Worm (Caenorhabditis elegans) whole organism, young adult: ENCODE measurements around the gene acdh-10.

Experiments used
- B0019.2 ChIP-seq: fragments of 200-800 bp; sonication (Bioruptor generic); conservative IDR thresholded peaks from 2 replicates; pipeline ENCODE4 v1.3.6; 2022; ENCODE audit warnings: missing genetic modification reagents, missing genetic modification characterization, missing compliant biosample characterization
- B0035.1 ChIP-seq: sonication (generic microtip); optimal IDR thresholded peaks from 2 replicates; lab custom pipeline; 2016; ENCODE audit warnings: missing genetic modification characterization, mild to moderate bottlenecking, missing compliant biosample characterization, missing genotype, missing genetic modification reagents
- F10E7.11 ChIP-seq: sonication (generic microtip); optimal IDR thresholded peaks from 2 replicates; lab custom pipeline; 2017; ENCODE audit warnings: mild to moderate bottlenecking, missing genetic modification characterization, moderate library complexity, missing compliant biosample characterization
- F23B12.7 ChIP-seq: sonication (generic microtip); optimal IDR thresholded peaks from 2 replicates; lab custom pipeline; 2017; ENCODE audit warnings: missing genetic modification characterization, mild to moderate bottlenecking, missing compliant biosample characterization, antibody characterized with exemption, moderate library complexity; ENCODE audit not compliant: insufficient read depth
- F39B2.1 ChIP-seq: fragments of 200-800 bp; sonication (Bioruptor generic); IDR thresholded peaks from 2 replicates; pipeline ENCODE4 v1.3.6; 2022; ENCODE audit warnings: missing genetic modification reagents, missing genetic modification characterization, missing compliant biosample characterization
- F49E8.2 ChIP-seq: sonication (generic microtip); optimal IDR thresholded peaks from 3 replicates; lab custom pipeline; 2017; ENCODE audit warnings: missing genetic modification characterization, mild to moderate bottlenecking, missing compliant biosample characterization, antibody characterized with exemption, moderate library complexity; ENCODE audit not compliant: insufficient read depth
- F57C9.4 ChIP-seq: sonication (generic microtip); optimal IDR thresholded peaks from 2 replicates; lab custom pipeline; 2017; ENCODE audit warnings: mild to moderate bottlenecking, missing genetic modification characterization, missing compliant biosample characterization
- Y67H2A.10 ChIP-seq: fragments of 200-800 bp; sonication (Bioruptor generic); conservative IDR thresholded peaks from 2 replicates; pipeline ENCODE4 v1.3.6; 2022; ENCODE audit warnings: missing genetic modification reagents, missing genetic modification characterization, missing compliant biosample characterization
- Y95B8A.8 ChIP-seq: fragments of 200-800 bp; sonication (Bioruptor generic); IDR thresholded peaks from 2 replicates; pipeline ENCODE4 v1.3.6; 2022; ENCODE audit warnings: missing genetic modification reagents, missing genetic modification characterization, missing compliant biosample characterization
- ZK185.1 ChIP-seq: sonication (generic microtip); optimal IDR thresholded peaks from 2 replicates; lab custom pipeline; 2016; ENCODE audit warnings: mild to moderate bottlenecking, missing genetic modification characterization, missing compliant biosample characterization; ENCODE audit not compliant: poor library complexity, severe bottlenecking
- akir-1 ChIP-seq: fragments of 200-800 bp; sonication (Bioruptor generic); optimal IDR thresholded peaks from 2 replicates; lab custom pipeline; 2018; ENCODE audit warnings: mild to moderate bottlenecking, missing genetic modification characterization, moderate library complexity, missing compliant biosample characterization
- bed-1 ChIP-seq: fragments of 200-800 bp; sonication (Bioruptor generic); IDR thresholded peaks from 2 replicates; pipeline ENCODE4 v1.3.6; 2022; ENCODE audit warnings: missing genetic modification reagents, missing genetic modification characterization, missing compliant biosample characterization
- cebp-2 ChIP-seq: fragments of 200-800 bp; sonication (Bioruptor generic); IDR thresholded peaks from 2 replicates; pipeline ENCODE4 v1.3.6; 2022; ENCODE audit warnings: missing genetic modification characterization, missing compliant biosample characterization
- ceh-27 ChIP-seq: fragments of 200-800 bp; sonication (Bioruptor generic); optimal IDR thresholded peaks from 2 replicates; lab custom pipeline; 2018; ENCODE audit warnings: mild to moderate bottlenecking, missing genetic modification characterization, moderate library complexity, missing compliant biosample characterization
- ceh-91 ChIP-seq: fragments of 200-800 bp; sonication (Bioruptor generic); IDR thresholded peaks from 2 replicates; pipeline ENCODE4 v1.3.6; 2022; ENCODE audit warnings: missing genetic modification reagents, missing genetic modification characterization, missing compliant biosample characterization
- dpff-1 ChIP-seq: sonication (generic microtip); optimal IDR thresholded peaks from 2 replicates; lab custom pipeline; 2017; ENCODE audit warnings: mild to moderate bottlenecking, missing genetic modification characterization, missing compliant biosample characterization
- dpl-1 ChIP-seq: fragments of 150-350 bp; optimal IDR thresholded peaks from 2 replicates; lab custom pipeline; 2014; ENCODE audit warnings: missing biosample characterization, missing genetic modification reagents, missing genetic modification characterization
- egl-18 ChIP-seq: fragments of 200-800 bp; sonication (Bioruptor generic); IDR thresholded peaks from 2 replicates; pipeline ENCODE4 v1.3.6; 2022; ENCODE audit warnings: missing genetic modification reagents, missing genetic modification characterization, missing compliant biosample characterization
- egl-44 ChIP-seq: fragments of 200-800 bp; sonication (Bioruptor generic); IDR thresholded peaks from 2 replicates; pipeline ENCODE4 v1.3.6; 2022; ENCODE audit warnings: missing genetic modification reagents, missing genetic modification characterization, missing compliant biosample characterization
- gei-17 ChIP-seq: fragments of 200-800 bp; sonication (Bioruptor generic); optimal IDR thresholded peaks from 2 replicates; lab custom pipeline; 2018; ENCODE audit warnings: mild to moderate bottlenecking, missing genetic modification characterization, missing compliant biosample characterization
- hlh-26 ChIP-seq: fragments of 200-800 bp; sonication (Bioruptor generic); conservative IDR thresholded peaks from 2 replicates; pipeline ENCODE4 v1.3.6; 2022; ENCODE audit warnings: missing genetic modification reagents, missing genetic modification characterization, missing compliant biosample characterization
- hmg-1.2 ChIP-seq: fragments of 200-800 bp; sonication (Bioruptor generic); IDR thresholded peaks from 2 replicates; pipeline ENCODE4 v1.3.6; 2022; ENCODE audit warnings: missing genetic modification reagents, missing genetic modification characterization, missing compliant biosample characterization
- hrde-1 ChIP-seq: sonication (generic microtip); optimal IDR thresholded peaks from 2 replicates; lab custom pipeline; 2016; ENCODE audit warnings: missing genetic modification characterization, mild to moderate bottlenecking, missing compliant biosample characterization, moderate library complexity, missing genotype, missing genetic modification reagents, borderline replicate concordance
- let-526 ChIP-seq: fragments of 200-800 bp; sonication (Bioruptor generic); IDR thresholded peaks from 2 replicates; pipeline ENCODE4 v1.3.6; 2022; ENCODE audit warnings: missing genetic modification reagents, missing genetic modification characterization, missing compliant biosample characterization
- lin-40 ChIP-seq: sonication (generic microtip); optimal IDR thresholded peaks from 2 replicates; lab custom pipeline; 2016; ENCODE audit warnings: missing genetic modification characterization, mild to moderate bottlenecking, missing compliant biosample characterization, missing genotype, missing genetic modification reagents
- lir-1 ChIP-seq: fragments of 200-800 bp; sonication (Bioruptor generic); conservative IDR thresholded peaks from 2 replicates; pipeline ENCODE4 v1.3.6; 2022; ENCODE audit warnings: missing genetic modification reagents, missing genetic modification characterization, missing compliant biosample characterization
- madf-10 ChIP-seq: sonication (generic microtip); optimal IDR thresholded peaks from 2 replicates; lab custom pipeline; 2016; ENCODE audit warnings: mild to moderate bottlenecking, missing genetic modification characterization, missing compliant biosample characterization
- madf-6 ChIP-seq: fragments of 200-800 bp; sonication (Bioruptor generic); IDR thresholded peaks from 2 replicates; pipeline ENCODE4 v1.3.6; 2022; ENCODE audit warnings: missing genetic modification reagents, missing genetic modification characterization, missing compliant biosample characterization
- madf-8 ChIP-seq: fragments of 200-800 bp; sonication (Bioruptor generic); conservative IDR thresholded peaks from 2 replicates; pipeline ENCODE4 v1.3.6; 2022; ENCODE audit warnings: missing genetic modification reagents, missing genetic modification characterization, missing compliant biosample characterization
- nfyb-1 ChIP-seq: fragments of 200-800 bp; sonication (Bioruptor generic); IDR thresholded peaks from 2 replicates; pipeline ENCODE4 v1.3.6; 2022; ENCODE audit warnings: missing genetic modification reagents, missing genetic modification characterization, missing compliant biosample characterization
- nhr-120 ChIP-seq: fragments of 200-800 bp; sonication (Bioruptor generic); IDR thresholded peaks from 2 replicates; pipeline ENCODE4 v1.3.6; 2022; ENCODE audit warnings: missing genetic modification characterization, missing compliant biosample characterization
- nhr-179 ChIP-seq: sonication (generic microtip); optimal IDR thresholded peaks from 2 replicates; lab custom pipeline; 2016; ENCODE audit warnings: mild to moderate bottlenecking, missing genetic modification characterization, missing compliant biosample characterization
- nhr-80 ChIP-seq: sonication (generic microtip); optimal IDR thresholded peaks from 2 replicates; lab custom pipeline; 2016; ENCODE audit warnings: missing genetic modification characterization, missing compliant biosample characterization
- pbrm-1 ChIP-seq: fragments of 200-800 bp; sonication (Bioruptor generic); IDR thresholded peaks from 2 replicates; pipeline ENCODE4 v1.3.6; 2022; ENCODE audit warnings: missing genetic modification reagents, missing genetic modification characterization, missing compliant biosample characterization
- rec-8 ChIP-seq, 2 experiments: sonication (generic microtip); optimal IDR thresholded peaks; 2 replicates each; lab custom pipeline; 2016; ENCODE audit warnings: mild to moderate bottlenecking in 2 of 2, missing genetic modification characterization in 2 of 2, missing genetic modification reagents in 2 of 2, missing genotype in 2 of 2, missing biosample characterization in 1 of 2, missing compliant biosample characterization in 1 of 2, moderate library complexity in 1 of 2
- rpc-1 ChIP-seq, 2 experiments: fragments of 150-350 bp in 1 of 2; sonication (generic microtip) in 1 of 2; optimal IDR thresholded peaks; 2 replicates each; lab custom pipeline; 2014 to 2018; ENCODE audit warnings: missing biosample characterization in 1 of 2, missing genetic modification characterization in 1 of 2, missing genetic modification reagents in 1 of 2, missing genotype in 1 of 2
- sdz-38 ChIP-seq: sonication (generic microtip); optimal IDR thresholded peaks from 2 replicates; lab custom pipeline; 2016; ENCODE audit warnings: missing genotype, missing genetic modification characterization, missing compliant biosample characterization
- snpc-1.3 ChIP-seq: sonication (generic microtip); optimal IDR thresholded peaks from 2 replicates; lab custom pipeline; 2017; ENCODE audit warnings: missing genetic modification characterization, mild to moderate bottlenecking, missing compliant biosample characterization, antibody characterized with exemption, moderate library complexity, missing genotype, missing genetic modification reagents; ENCODE audit not compliant: insufficient read depth
- snpc-3.4 ChIP-seq: sonication (generic microtip); optimal IDR thresholded peaks from 2 replicates; lab custom pipeline; 2017; ENCODE audit warnings: missing genetic modification characterization, mild to moderate bottlenecking, missing compliant biosample characterization, antibody characterized with exemption, moderate library complexity, missing genotype, missing genetic modification reagents
- snpc-4 ChIP-seq, 5 experiments: fragments of 150-350 bp in 1 of 5; sonication (generic microtip) in 4 of 5; optimal IDR thresholded peaks; 2 replicates each; lab custom pipeline; 2014 to 2018; ENCODE audit warnings: missing genetic modification characterization in 5 of 5, missing biosample characterization in 3 of 5, antibody characterized with exemption in 2 of 5, mild to moderate bottlenecking in 2 of 5, missing compliant biosample characterization in 2 of 5, missing genotype in 2 of 5, moderate library complexity in 2 of 5, missing genetic modification reagents in 1 of 5
- somi-1 ChIP-seq: fragments of 200-800 bp; sonication (Bioruptor generic); optimal IDR thresholded peaks from 2 replicates; lab custom pipeline; 2018; ENCODE audit warnings: mild to moderate bottlenecking, missing genetic modification characterization, missing compliant biosample characterization
- xnd-1 ChIP-seq: sonication (generic microtip); optimal IDR thresholded peaks from 2 replicates; lab custom pipeline; 2016; ENCODE audit warnings: missing genotype, missing genetic modification reagents, missing genetic modification characterization, missing compliant biosample characterization
- ztf-18 ChIP-seq: sonication (generic microtip); optimal IDR thresholded peaks from 2 replicates; lab custom pipeline; 2016; ENCODE audit warnings: missing genotype, mild to moderate bottlenecking, missing genetic modification characterization, missing compliant biosample characterization
- ztf-25 ChIP-seq: fragments of 200-800 bp; sonication (Bioruptor generic); IDR thresholded peaks from 2 replicates; pipeline ENCODE4 v1.3.6; 2022; ENCODE audit warnings: missing genetic modification reagents, missing genetic modification characterization, missing compliant biosample characterization
- ztf-28 ChIP-seq: fragments of 200-800 bp; sonication (Bioruptor generic); IDR thresholded peaks from 2 replicates; pipeline ENCODE4 v1.3.6; 2022; ENCODE audit warnings: missing genetic modification reagents, missing genetic modification characterization, missing compliant biosample characterization

Gene acdh-10

ce11 chrX:17184363-17184762 is 30.3 kb downstream of the acdh-10 start (continued):
- no peak for TF ChIP-seq F39B2.1 (GFP tag; lab: Robert Waterston, UW)
- peak; percentile 87 for TF ChIP-seq hmg-1.2 (GFP tag; lab: Robert Waterston, UW)

ce11 chrX:17181220-17181619 is 33.5 kb downstream of the acdh-10 start:
- no peak for TF ChIP-seq nfyb-1
- TF ChIP-seq Y67H2A.10 (GFP tag; lab: Robert Waterston, UW), result no peak
- no peak for TF ChIP-seq snpc-4 (GFP tag; optimal IDR thresholded peaks at IDR 0.05; lab: Kevin White, UChicago)
- peak in 1 of 4 experiments; percentile 1 for TF ChIP-seq snpc-4 (tag; optimal IDR thresholded peaks at IDR 0.05; lab: Kevin White, UChicago)
- no peak for TF ChIP-seq ztf-18 (tag; lab: Kevin White, UChicago)
- no peak for TF ChIP-seq hrde-1
- no peak for TF ChIP-seq dpff-1 (tag; lab: Kevin White, UChicago)
- TF ChIP-seq snpc-3.4 (tag; lab: Kevin White, UChicago), result no peak
- TF ChIP-seq ztf-28, result no peak
- TF ChIP-seq xnd-1 (tag; lab: Kevin White, UChicago), result no peak
- no peak for TF ChIP-seq Y95B8A.8 (GFP tag; lab: Robert Waterston, UW)
- TF ChIP-seq akir-1, result no peak
- peak; percentile 84 for TF ChIP-seq lin-40
- no peak for TF ChIP-seq F57C9.4 (tag; lab: Kevin White, UChicago)
- TF ChIP-seq ceh-27 (GFP tag; lab: Kevin White, UChicago), result peak; percentile 9
- no peak for TF ChIP-seq bed-1
- peak; percentile 79 for TF ChIP-seq gei-17 (GFP tag; lab: Kevin White, UChicago)
- TF ChIP-seq nhr-179 (tag; lab: Kevin White, UChicago), result no peak
- no peak for TF ChIP-seq lir-1 (GFP tag; lab: Robert Waterston, UW)
- TF ChIP-seq pbrm-1, result 0 out of 2 replicates have a peak, but pooled peaks have one; percentile 22
- peak; percentile 47 for TF ChIP-seq F23B12.7 (tag; lab: Kevin White, UChicago)
- peak; percentile 38 for TF ChIP-seq ZK185.1
- no peak for TF ChIP-seq rpc-1 (optimal IDR thresholded peaks at IDR 0.05; lab: Kevin White, UChicago)
- TF ChIP-seq rpc-1 (tag; optimal IDR thresholded peaks at IDR 0.05; lab: Kevin White, UChicago), result no peak
- no peak for TF ChIP-seq snpc-1.3 (tag; lab: Kevin White, UChicago)
- peak; percentile 73 for TF ChIP-seq hmg-1.2 (GFP tag; lab: Robert Waterston, UW)
- TF ChIP-seq let-526 (GFP tag; lab: Robert Waterston, UW), result 0 out of 2 replicates have a peak, but pooled peaks have one; percentile 22
- no peak for TF ChIP-seq somi-1 (GFP tag; lab: Kevin White, UChicago)
- TF ChIP-seq nhr-120 (GFP tag; lab: Robert Waterston, UW), result no peak
- TF ChIP-seq ztf-25 (GFP tag; lab: Robert Waterston, UW), result no peak
- no peak for TF ChIP-seq cebp-2 (GFP tag; lab: Robert Waterston, UW)
- TF ChIP-seq ceh-91 (GFP tag; lab: Robert Waterston, UW), result no peak
- no peak for TF ChIP-seq madf-6 (GFP tag; lab: Robert Waterston, UW)
- peak; percentile 59 for TF ChIP-seq nhr-80
- no peak for TF ChIP-seq egl-18 (GFP tag; lab: Robert Waterston, UW)
- no peak for TF ChIP-seq sdz-38 (tag; lab: Kevin White, UChicago)
- TF ChIP-seq hlh-26 (GFP tag; lab: Robert Waterston, UW), result no peak
- TF ChIP-seq rec-8 (tag; optimal IDR thresholded peaks at IDR 0.05; lab: Kevin White, UChicago), result no peak
- no peak for TF ChIP-seq madf-8 (GFP tag; lab: Robert Waterston, UW)
- no peak for TF ChIP-seq B0019.2
- TF ChIP-seq B0035.1 (tag; lab: Kevin White, UChicago), result no peak
- no peak for TF ChIP-seq F10E7.11 (tag; lab: Kevin White, UChicago)
- no peak for TF ChIP-seq F49E8.2 (tag; lab: Kevin White, UChicago)
- TF ChIP-seq egl-44 (GFP tag; lab: Robert Waterston, UW), result no peak
- TF ChIP-seq madf-10 (tag; lab: Kevin White, UChicago), result no peak
- no peak for TF ChIP-seq dpl-1 (GFP tag; lab: Kevin White, UChicago)
